Worm (Caenorhabditis elegans) whole organism, L1 larva: ENCODE data around the gene asd-1.

Experiments used
- F16B12.6 ChIP-seq: fragments of 150-350 bp; optimal IDR thresholded peaks from 2 replicates; lab custom pipeline; 2014; ENCODE audit warnings: missing biosample characterization, missing genetic modification characterization
- aha-1 ChIP-seq: fragments of 150-350 bp; optimal IDR thresholded peaks from 2 replicates; lab custom pipeline; 2014; ENCODE audit warnings: missing biosample characterization, missing genetic modification characterization
- alr-1 ChIP-seq: fragments of 200-800 bp; sonication (Bioruptor generic); optimal IDR thresholded peaks from 2 replicates; lab custom pipeline; 2018; ENCODE audit warnings: borderline replicate concordance, mild to moderate bottlenecking, missing genetic modification characterization, missing compliant biosample characterization
- ama-1 ChIP-seq: fragments of 150-350 bp; optimal IDR thresholded peaks from 2 replicates; lab custom pipeline; 2014
- blmp-1 ChIP-seq: fragments of 150-350 bp; optimal IDR thresholded peaks from 2 replicates; lab custom pipeline; 2014; ENCODE audit warnings: missing biosample characterization, missing genetic modification characterization
- ceh-63 ChIP-seq: fragments of 200-800 bp; sonication (Bioruptor generic); optimal IDR thresholded peaks from 2 replicates; lab custom pipeline; 2018; ENCODE audit warnings: mild to moderate bottlenecking, missing genetic modification characterization, missing compliant biosample characterization
- ceh-8 ChIP-seq: fragments of 200-800 bp; sonication (Bioruptor generic); optimal IDR thresholded peaks from 2 replicates; lab custom pipeline; 2018; ENCODE audit warnings: mild to moderate bottlenecking, missing genetic modification characterization, moderate library complexity, missing compliant biosample characterization
- ceh-82 ChIP-seq, 3 experiments: fragments of 150-350 bp in 1 of 3; sonication (generic microtip) in 2 of 3; optimal IDR thresholded peaks; 2 replicates each; lab custom pipeline; 2014 to 2017; ENCODE audit warnings: missing biosample characterization in 3 of 3, missing genetic modification characterization in 3 of 3
- ceh-90 ChIP-seq: sonication (generic microtip); optimal IDR thresholded peaks from 2 replicates; lab custom pipeline; 2016; ENCODE audit warnings: missing genetic modification characterization, missing compliant biosample characterization
- ces-1 ChIP-seq: fragments of 150-350 bp; optimal IDR thresholded peaks from 2 replicates; lab custom pipeline; 2014; ENCODE audit warnings: missing biosample characterization, missing genetic modification reagents, missing genetic modification characterization
- dpl-1 ChIP-seq, 3 experiments: fragments of 150-350 bp in 2 of 3; sonication (generic microtip) in 1 of 3; optimal IDR thresholded peaks; 2 replicates each; lab custom pipeline; 2014 to 2017; ENCODE audit warnings: missing biosample characterization in 3 of 3, missing genetic modification characterization in 3 of 3, missing genetic modification reagents in 3 of 3
- dsc-1 ChIP-seq: sonication (generic microtip); optimal IDR thresholded peaks from 2 replicates; lab custom pipeline; 2016; ENCODE audit warnings: mild to moderate bottlenecking, missing genetic modification characterization, missing compliant biosample characterization
- efl-1 ChIP-seq, 4 experiments: fragments of 150-350 bp; optimal IDR thresholded peaks in 3 of 4; peaks in 1 of 4; 1 replicate in 1 of 4; 2 replicates in 3 of 4; lab custom pipeline; 2014; ENCODE audit warnings: missing biosample characterization in 2 of 4, missing genetic modification characterization in 2 of 4, missing genetic modification reagents in 2 of 4
- egl-13 ChIP-seq: sonication (generic microtip); optimal IDR thresholded peaks from 2 replicates; lab custom pipeline; 2016; ENCODE audit warnings: missing genotype, missing genetic modification reagents, missing genetic modification characterization, missing compliant biosample characterization
- egl-27 ChIP-seq, 2 experiments: fragments of 150-350 bp in 1 of 2; sonication (generic microtip); optimal IDR thresholded peaks; 3 replicates each; lab custom pipeline; 2017 to 2018; ENCODE audit warnings: missing biosample characterization in 2 of 2, missing genetic modification characterization in 2 of 2, missing genetic modification reagents in 2 of 2
- elt-2 ChIP-seq: sonication (generic microtip); optimal IDR thresholded peaks from 2 replicates; lab custom pipeline; 2016; ENCODE audit warnings: missing genetic modification characterization, mild to moderate bottlenecking, inconsistent platforms, missing compliant biosample characterization, missing genetic modification reagents
- elt-3 ChIP-seq, 6 experiments: fragments of 150-350 bp in 1 of 6; sonication (generic microtip); optimal IDR thresholded peaks; 2 replicates each; lab custom pipeline; 2017 to 2018; ENCODE audit warnings: missing biosample characterization in 6 of 6, missing genetic modification characterization in 6 of 6, inconsistent platforms in 1 of 6
- ets-5 ChIP-seq: fragments of 200-800 bp; sonication (Bioruptor generic); IDR thresholded peaks from 2 replicates; pipeline ENCODE4 v1.3.6; 2022; ENCODE audit warnings: missing genetic modification characterization, missing compliant biosample characterization
- fkh-10 ChIP-seq: sonication (generic microtip); optimal IDR thresholded peaks from 2 replicates; lab custom pipeline; 2017; ENCODE audit warnings: missing biosample characterization, missing genetic modification reagents, missing genetic modification characterization
- fkh-4 ChIP-seq: sonication (generic microtip); optimal IDR thresholded peaks from 2 replicates; lab custom pipeline; 2016; ENCODE audit warnings: missing compliant biosample characterization, missing genetic modification characterization, borderline replicate concordance
- fkh-8 ChIP-seq: sonication (generic microtip); optimal IDR thresholded peaks from 2 replicates; lab custom pipeline; 2016; ENCODE audit warnings: mild to moderate bottlenecking, missing genetic modification characterization, missing compliant biosample characterization
- hlh-17 ChIP-seq: fragments of 200-800 bp; sonication (Bioruptor generic); optimal IDR thresholded peaks from 2 replicates; lab custom pipeline; 2018; ENCODE audit warnings: missing genetic modification characterization, mild to moderate bottlenecking, missing compliant biosample characterization, moderate library complexity, borderline replicate concordance
- hlh-4 ChIP-seq: sonication (generic microtip); optimal IDR thresholded peaks from 2 replicates; lab custom pipeline; 2016; ENCODE audit warnings: mild to moderate bottlenecking, missing genetic modification characterization, missing compliant biosample characterization
- isw-1 ChIP-seq: fragments of 200-800 bp; sonication (Bioruptor generic); IDR thresholded peaks from 2 replicates; pipeline ENCODE4 v1.3.6; 2022; ENCODE audit warnings: missing genetic modification characterization, missing compliant biosample characterization
- jun-1 ChIP-seq: fragments of 150-350 bp; optimal IDR thresholded peaks from 2 replicates; lab custom pipeline; 2014; ENCODE audit warnings: missing biosample characterization, missing genetic modification reagents, missing genetic modification characterization
- lin-14 ChIP-seq: fragments of 200-800 bp; sonication (Bioruptor generic); optimal IDR thresholded peaks from 2 replicates; lab custom pipeline; 2018; ENCODE audit warnings: mild to moderate bottlenecking, missing genetic modification characterization, moderate library complexity, missing compliant biosample characterization
- lin-15B ChIP-seq: fragments of 150-350 bp; sonication (generic microtip); optimal IDR thresholded peaks from 3 replicates; lab custom pipeline; 2014; ENCODE audit warnings: missing biosample characterization, missing genetic modification characterization
- lin-39 ChIP-seq: fragments of 150-350 bp; optimal IDR thresholded peaks from 2 replicates; lab custom pipeline; 2014; ENCODE audit warnings: missing biosample characterization, missing genetic modification reagents, missing genetic modification characterization
- lir-3 ChIP-seq: sonication (generic microtip); optimal IDR thresholded peaks from 2 replicates; lab custom pipeline; 2016; ENCODE audit warnings: mild to moderate bottlenecking, missing genetic modification characterization, moderate library complexity, missing compliant biosample characterization; ENCODE audit not compliant: poor library complexity
- lsy-2 ChIP-seq, 2 experiments: fragments of 150-350 bp; optimal IDR thresholded peaks; 2 replicates each; lab custom pipeline; 2014; ENCODE audit warnings: missing biosample characterization in 2 of 2, missing genetic modification characterization in 2 of 2
- mdl-1 ChIP-seq, 2 experiments: fragments of 150-350 bp; optimal IDR thresholded peaks; 2 replicates each; lab custom pipeline; 2014 to 2017; ENCODE audit warnings: missing biosample characterization in 2 of 2, missing genetic modification characterization in 2 of 2, inconsistent platforms in 1 of 2
- mep-1 ChIP-seq: fragments of 150-350 bp; optimal IDR thresholded peaks from 2 replicates; lab custom pipeline; 2014; ENCODE audit warnings: missing biosample characterization, missing genetic modification characterization
- nhr-11 ChIP-seq: fragments of 150-350 bp; optimal IDR thresholded peaks from 2 replicates; lab custom pipeline; 2014; ENCODE audit warnings: missing biosample characterization, missing genetic modification characterization
- nhr-12 ChIP-seq: sonication (generic microtip); optimal IDR thresholded peaks from 2 replicates; lab custom pipeline; 2017; ENCODE audit warnings: missing biosample characterization, missing genetic modification characterization
- nhr-19 ChIP-seq: fragments of 200-800 bp; sonication (Bioruptor generic); conservative IDR thresholded peaks from 2 replicates; pipeline ENCODE4 v1.3.6; 2022; ENCODE audit warnings: missing genetic modification characterization, missing compliant biosample characterization
- nhr-20 ChIP-seq: sonication (generic microtip); optimal IDR thresholded peaks from 2 replicates; lab custom pipeline; 2016; ENCODE audit warnings: mild to moderate bottlenecking, missing genetic modification characterization, missing compliant biosample characterization
- nhr-47 ChIP-seq: sonication (generic microtip); optimal IDR thresholded peaks from 2 replicates; lab custom pipeline; 2016; ENCODE audit warnings: mild to moderate bottlenecking, missing genetic modification characterization, moderate library complexity, missing compliant biosample characterization
- nhr-71 ChIP-seq: sonication (generic microtip); optimal IDR thresholded peaks from 2 replicates; lab custom pipeline; 2016; ENCODE audit warnings: mild to moderate bottlenecking, missing genetic modification characterization, moderate library complexity, missing compliant biosample characterization
- nhr-76 ChIP-seq: sonication (generic microtip); optimal IDR thresholded peaks from 2 replicates; lab custom pipeline; 2017; ENCODE audit warnings: missing biosample characterization, missing genetic modification characterization
- nhr-85 ChIP-seq: sonication (generic microtip); peaks from one replicate; lab custom pipeline; 2016; ENCODE audit warnings: missing genetic modification characterization, inconsistent platforms, missing compliant biosample characterization
- nhr-90 ChIP-seq: sonication (generic microtip); optimal IDR thresholded peaks from 2 replicates; lab custom pipeline; 2016; ENCODE audit warnings: mild to moderate bottlenecking, missing genetic modification characterization, missing compliant biosample characterization; ENCODE audit not compliant: poor library complexity
- pax-3 ChIP-seq: fragments of 200-800 bp; sonication (Bioruptor generic); optimal IDR thresholded peaks from 2 replicates; lab custom pipeline; 2018; ENCODE audit warnings: mild to moderate bottlenecking, missing genetic modification characterization, moderate library complexity, missing compliant biosample characterization
- skn-1 ChIP-seq: fragments of 150-350 bp; optimal IDR thresholded peaks from 2 replicates; lab custom pipeline; 2014; ENCODE audit warnings: missing biosample characterization, missing genetic modification characterization
- snpc-4 ChIP-seq: fragments of 150-350 bp; optimal IDR thresholded peaks from 2 replicates; lab custom pipeline; 2014; ENCODE audit warnings: missing biosample characterization, missing genetic modification characterization
- tbx-2 ChIP-seq: sonication (generic microtip); optimal IDR thresholded peaks from 2 replicates; lab custom pipeline; 2016; ENCODE audit warnings: missing genetic modification characterization, missing compliant biosample characterization
- unc-130 ChIP-seq: fragments of 150-350 bp; optimal IDR thresholded peaks from 2 replicates; lab custom pipeline; 2017; ENCODE audit warnings: missing biosample characterization, missing genetic modification characterization, inconsistent platforms
- unc-30 ChIP-seq: sonication (generic microtip); optimal IDR thresholded peaks from 2 replicates; lab custom pipeline; 2017; ENCODE audit warnings: missing biosample characterization, missing genetic modification characterization
- unc-62 ChIP-seq: fragments of 150-350 bp; optimal IDR thresholded peaks from 2 replicates; lab custom pipeline; 2014; ENCODE audit warnings: missing biosample characterization, missing genetic modification reagents, missing genetic modification characterization
- unc-98 ChIP-seq: fragments of 200-800 bp; sonication (Bioruptor generic); IDR thresholded peaks from 2 replicates; pipeline ENCODE4 v1.3.6; 2022; ENCODE audit warnings: missing genetic modification characterization, missing compliant biosample characterization
- xbp-1 ChIP-seq: sonication (generic microtip); optimal IDR thresholded peaks from 2 replicates; lab custom pipeline; 2016; ENCODE audit warnings: missing genetic modification characterization, missing compliant biosample characterization
- zip-4 ChIP-seq: fragments of 200-800 bp; sonication (Bioruptor generic); optimal IDR thresholded peaks from 2 replicates; lab custom pipeline; 2018; ENCODE audit warnings: mild to moderate bottlenecking, missing genetic modification characterization, moderate library complexity, missing compliant biosample characterization
- ztf-11 ChIP-seq, 2 experiments: sonication (generic microtip); optimal IDR thresholded peaks; 2 replicates each; lab custom pipeline; 2016 to 2017; ENCODE audit warnings: missing genetic modification characterization in 2 of 2, missing biosample characterization in 1 of 2, missing compliant biosample characterization in 1 of 2
- ztf-4 ChIP-seq: fragments of 150-350 bp; optimal IDR thresholded peaks from 2 replicates; lab custom pipeline; 2014; ENCODE audit warnings: missing biosample characterization, missing genetic modification characterization

Gene asd-1

DNA sequence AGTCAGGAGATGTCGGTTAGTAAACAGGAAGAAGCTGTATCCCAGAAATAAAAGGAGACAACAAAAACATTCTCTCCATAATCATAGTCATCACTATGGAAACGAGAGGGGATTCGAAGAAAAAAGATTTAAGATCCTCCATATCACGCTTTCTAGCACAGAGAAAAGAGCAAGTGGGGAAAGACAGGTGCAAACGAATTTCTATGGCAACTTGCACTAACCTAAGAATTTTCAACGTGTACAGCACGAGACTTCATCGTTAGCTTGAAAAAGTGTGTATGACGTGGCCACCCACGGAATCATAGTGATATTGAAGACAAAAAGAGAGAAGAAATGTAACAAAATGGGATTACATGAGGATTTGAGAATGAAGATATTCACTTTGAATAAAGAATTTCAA is 23.8 kb downstream of the asd-1 start:
- no peak for TF ChIP-seq ama-1 (lab: Kevin White, UChicago)
- TF ChIP-seq egl-13 (tag; lab: Kevin White, UChicago) = no peak
- peak; percentile 61 for TF ChIP-seq nhr-71
- no peak for TF ChIP-seq xbp-1
- TF ChIP-seq mdl-1 (tag; optimal IDR thresholded peaks at IDR 0.05; lab: Kevin White, UChicago) = no peak
- TF ChIP-seq jun-1 (tag; lab: Kevin White, UChicago) = no peak
- no peak for TF ChIP-seq lin-14 (GFP tag; lab: Kevin White, UChicago)
- no peak for TF ChIP-seq unc-62 (GFP tag; lab: Kevin White, UChicago)
- no peak for TF ChIP-seq F16B12.6 (tag; lab: Kevin White, UChicago)
- TF ChIP-seq elt-2 (tag; lab: Kevin White, UChicago) = no peak
- TF ChIP-seq fkh-8 = peak; percentile 90
- no peak for TF ChIP-seq efl-1 (optimal IDR thresholded peaks at IDR 0.05; lab: Kevin White, UChicago)
- TF ChIP-seq efl-1 (GFP tag; optimal IDR thresholded peaks at IDR 0.05 in 1 of 2; lab: Kevin White, UChicago) = no peak
- TF ChIP-seq nhr-20 (tag; lab: Kevin White, UChicago) = no peak
- TF ChIP-seq dsc-1 (tag; lab: Kevin White, UChicago) = peak; percentile 79
- no peak for TF ChIP-seq nhr-76
- no peak for TF ChIP-seq lin-15B (tag; lab: Kevin White, UChicago)
- no peak for TF ChIP-seq ztf-11 (tag; optimal IDR thresholded peaks at IDR 0.05; lab: Kevin White, UChicago)
- TF ChIP-seq lin-39 = no peak
- peak; percentile 2 for TF ChIP-seq hlh-4 (tag; lab: Kevin White, UChicago)
- no peak for TF ChIP-seq ets-5 (GFP tag; lab: Robert Waterston, UW)
- no peak for TF ChIP-seq ceh-82 (tag; optimal IDR thresholded peaks at IDR 0.05; lab: Kevin White, UChicago)
- TF ChIP-seq pax-3 (tag; lab: Kevin White, UChicago) = peak; percentile 70
- no peak for TF ChIP-seq nhr-85 (tag; lab: Kevin White, UChicago)
- TF ChIP-seq ces-1 (GFP tag; lab: Kevin White, UChicago) = no peak
- TF ChIP-seq alr-1 (tag; lab: Kevin White, UChicago) = no peak
- no peak for TF ChIP-seq lir-3
- TF ChIP-seq nhr-11 (tag; lab: Kevin White, UChicago) = no peak
- TF ChIP-seq nhr-19 (GFP tag; lab: Robert Waterston, UW) = no peak
- TF ChIP-seq elt-3 (tag; optimal IDR thresholded peaks at IDR 0.05; lab: Kevin White, UChicago) = no peak
- TF ChIP-seq snpc-4 (tag; lab: Kevin White, UChicago) = no peak
- no peak for TF ChIP-seq mep-1
- no peak for TF ChIP-seq fkh-10 (GFP tag; lab: Kevin White, UChicago)
- no peak for TF ChIP-seq ceh-90 (tag; lab: Kevin White, UChicago)
- TF ChIP-seq unc-130 (tag; lab: Kevin White, UChicago) = no peak
- no peak for TF ChIP-seq hlh-17 (GFP tag; lab: Kevin White, UChicago)
- no peak for TF ChIP-seq unc-98 (GFP tag; lab: Robert Waterston, UW)
- TF ChIP-seq nhr-90 (tag; lab: Kevin White, UChicago) = no peak
- no peak for TF ChIP-seq egl-27 (tag; optimal IDR thresholded peaks at IDR 0.05; lab: Kevin White, UChicago)
- TF ChIP-seq ceh-8 (GFP tag; lab: Kevin White, UChicago) = no peak
- TF ChIP-seq nhr-12 = no peak
- TF ChIP-seq nhr-47 (tag; lab: Kevin White, UChicago) = peak; percentile 60
- no peak for TF ChIP-seq lsy-2 (tag; optimal IDR thresholded peaks at IDR 0.05; lab: Kevin White, UChicago)
- TF ChIP-seq zip-4 = no peak
- no peak for TF ChIP-seq skn-1 (tag; lab: Kevin White, UChicago)
- TF ChIP-seq ztf-4 = peak; percentile 24
- no peak for TF ChIP-seq ceh-63 (GFP tag; lab: Kevin White, UChicago)
- no peak for TF ChIP-seq fkh-4 (tag; lab: Kevin White, UChicago)
- no peak for TF ChIP-seq tbx-2 (tag; lab: Kevin White, UChicago)
- TF ChIP-seq aha-1 (tag; lab: Kevin White, UChicago) = no peak
- TF ChIP-seq blmp-1 = no peak
- no peak for TF ChIP-seq unc-30 (tag; lab: Kevin White, UChicago)
- no peak for TF ChIP-seq dpl-1 (GFP tag; optimal IDR thresholded peaks at IDR 0.05; lab: Kevin White, UChicago)
- no peak for TF ChIP-seq isw-1 (GFP tag; lab: Robert Waterston, UW)
